Worm (Caenorhabditis elegans) whole organism, L2 larva: ENCODE measurements around the gene epg-4.
A peak's percentile ranks its signal among the peaks of the same experiment; 100 is the strongest.

Experiments
- F13H6.1 ChIP-seq: sonication (generic microtip); optimal IDR thresholded peaks from 2 replicates; lab custom pipeline; 2016; ENCODE audit warnings: missing genetic modification characterization, missing compliant biosample characterization
- aly-2 ChIP-seq: fragments of 150-350 bp; optimal IDR thresholded peaks from 2 replicates; lab custom pipeline; 2014; ENCODE audit warnings: missing biosample characterization, missing genetic modification characterization
- ceh-82 ChIP-seq: fragments of 150-350 bp; optimal IDR thresholded peaks from 2 replicates; lab custom pipeline; 2014; ENCODE audit warnings: missing biosample characterization, missing genetic modification characterization
- elt-3 ChIP-seq: sonication (generic microtip); optimal IDR thresholded peaks from 2 replicates; lab custom pipeline; 2017; ENCODE audit warnings: missing biosample characterization, missing genetic modification characterization
- fos-1 ChIP-seq: fragments of 150-350 bp; optimal IDR thresholded peaks from 2 replicates; lab custom pipeline; 2014; ENCODE audit warnings: missing biosample characterization, missing genetic modification characterization
- lsy-2 ChIP-seq, 2 experiments: fragments of 150-350 bp in 1 of 2; sonication (generic microtip) in 1 of 2; optimal IDR thresholded peaks; 2 replicates each; lab custom pipeline; 2014 to 2017; ENCODE audit warnings: missing biosample characterization in 2 of 2, missing genetic modification characterization in 2 of 2
- nhr-11 ChIP-seq: fragments of 150-350 bp; optimal IDR thresholded peaks from 2 replicates; lab custom pipeline; 2014; ENCODE audit warnings: missing biosample characterization, missing genetic modification characterization
- snpc-4 ChIP-seq: fragments of 150-350 bp; optimal IDR thresholded peaks from 2 replicates; lab custom pipeline; 2014; ENCODE audit warnings: missing biosample characterization, missing genetic modification characterization
- unc-39 ChIP-seq: fragments of 150-350 bp; optimal IDR thresholded peaks from 2 replicates; lab custom pipeline; 2014; ENCODE audit warnings: missing biosample characterization, missing genetic modification characterization
- unc-62 ChIP-seq: fragments of 150-350 bp; optimal IDR thresholded peaks from 2 replicates; lab custom pipeline; 2014; ENCODE audit warnings: missing biosample characterization, missing genetic modification reagents, missing genetic modification characterization

DNA sequence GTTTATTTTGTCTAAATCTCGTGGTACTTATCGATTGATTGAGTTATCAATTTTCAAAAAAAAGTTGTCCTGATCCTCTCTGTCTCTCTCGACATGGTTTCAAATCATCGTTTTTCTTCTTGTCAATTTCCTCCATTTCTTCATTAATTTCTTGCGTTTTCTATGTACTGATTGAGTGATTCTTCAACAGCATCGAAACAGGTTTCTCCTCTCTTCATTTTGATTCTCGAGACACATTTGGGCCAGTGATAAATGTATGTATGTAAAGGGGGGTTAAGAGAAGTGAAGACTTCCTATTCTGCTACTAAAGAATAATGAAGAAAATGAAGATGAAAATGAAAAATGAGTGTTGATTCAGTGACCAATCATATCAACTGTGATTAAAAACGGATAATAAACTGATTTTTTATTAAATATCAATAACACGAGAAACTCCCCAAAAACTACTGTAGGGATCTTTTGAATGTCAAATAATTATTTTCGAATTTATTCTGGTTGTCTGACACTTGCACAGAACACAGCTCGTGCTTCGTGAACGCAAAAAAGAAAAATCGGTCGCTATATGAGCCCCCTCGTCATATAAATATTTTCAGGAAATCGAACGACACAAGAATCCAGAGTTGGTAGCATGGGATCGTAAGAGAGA lies 21.3 kb downstream of the epg-4 start:
- no peak for TF ChIP-seq aly-2 (tag; lab: Kevin White, UChicago)
- TF ChIP-seq lsy-2 (tag; optimal IDR thresholded peaks at IDR 0.05; lab: Kevin White, UChicago) = peak in 1 of 2 experiments; percentile 20
- TF ChIP-seq nhr-11 (tag; lab: Kevin White, UChicago) = no peak
- peak; percentile 42 for TF ChIP-seq fos-1 (tag; lab: Kevin White, UChicago)
- TF ChIP-seq snpc-4 (tag; lab: Kevin White, UChicago) = no peak
- no peak for TF ChIP-seq unc-39 (tag; lab: Kevin White, UChicago)
- no peak for TF ChIP-seq unc-62 (GFP tag; lab: Kevin White, UChicago)
- TF ChIP-seq elt-3 (tag; lab: Kevin White, UChicago) = no peak
- TF ChIP-seq ceh-82 (tag; lab: Kevin White, UChicago) = no peak
- TF ChIP-seq F13H6.1 = no peak
